Worm (Caenorhabditis elegans): ENCODE data around the gene taco-1.

ce11 chrIII:298456-298855 lies 14.5 kb downstream of the taco-1 start, which contains the start of gene ads-1:
- TF ChIP-seq W03F9.2 (tag; optimal IDR thresholded peaks at IDR 0.05) (no peak), him-1 (tag; optimal IDR thresholded peaks at IDR 0.05) (no peak), dao-5 (tag; optimal IDR thresholded peaks at IDR 0.05) (no peak)

Measured in whole organism, L4/young adult.